Worm (Caenorhabditis elegans): Measurements from ENCODE around the gene dlc-3.
A peak's percentile ranks its signal among the peaks of the same experiment; 100 is the strongest.

Gene dlc-3

ce11 chrIV:16431929-16432328 lies at the start of gene dlc-3:
Gene dlc-3, plus strand, starts transcription at chrIV:16432229.
- TF ChIP-seq unc-62 (GFP tag; optimal IDR thresholded peaks at IDR 0.05) (no peak), nhr-129 (tag; optimal IDR thresholded peaks at IDR 0.05) (no peak), C34F6.9 (tag; optimal IDR thresholded peaks at IDR 0.05) (no peak), unc-39 (tag; optimal IDR thresholded peaks at IDR 0.05) (no peak), fos-1 (tag; optimal IDR thresholded peaks at IDR 0.05) (no peak), skn-1 (tag; optimal IDR thresholded peaks at IDR 0.05) (no peak), nhr-25 (tag; optimal IDR thresholded peaks at IDR 0.05) (no peak), nhr-10 (tag; optimal IDR thresholded peaks at IDR 0.05) (no peak), blmp-1 (tag; optimal IDR thresholded peaks at IDR 0.05; ENCODE audit: insufficient read depth) (no peak), ztf-1 (GFP tag; conservative IDR thresholded peaks at IDR 0.05) (no peak)

ce11 chrIV:16384665-16385064 lies 47.4 kb upstream of the dlc-3 start:
- TF ChIP-seq mdl-1 (tag; optimal IDR thresholded peaks at IDR 0.05) (no peak), R02D3.7 (tag; optimal IDR thresholded peaks at IDR 0.05) (no peak), blmp-1 (tag; optimal IDR thresholded peaks at IDR 0.05; ENCODE audit: insufficient read depth) (no peak)

ce11 chrIV:16388136-16388635 lies 43.8 kb upstream of the dlc-3 start:
- TF ChIP-seq unc-62 (GFP tag; optimal IDR thresholded peaks at IDR 0.05): no peak
- peak; percentile 19 for TF ChIP-seq Y55F3AM.14 (GFP tag; optimal IDR thresholded peaks at IDR 0.05)
- peak; percentile 66 for TF ChIP-seq nhr-129 (tag; optimal IDR thresholded peaks at IDR 0.05)
- no peak for TF ChIP-seq mbf-1 (tag; optimal IDR thresholded peaks at IDR 0.05)
- TF ChIP-seq ceh-82 (tag; optimal IDR thresholded peaks at IDR 0.05): no peak
- no peak for TF ChIP-seq zag-1 (tag; optimal IDR thresholded peaks at IDR 0.05)
- peak; percentile 46 for TF ChIP-seq sma-9 (GFP tag; optimal IDR thresholded peaks at IDR 0.05)
- TF ChIP-seq sma-9 (tag; optimal IDR thresholded peaks at IDR 0.05): no peak
- TF ChIP-seq crh-2 (tag; optimal IDR thresholded peaks at IDR 0.05): peak; percentile 28
- TF ChIP-seq mdl-1 (tag; optimal IDR thresholded peaks at IDR 0.05): no peak
- TF ChIP-seq unc-55 (GFP tag; optimal IDR thresholded peaks at IDR 0.05): peak; percentile 59
- no peak for TF ChIP-seq sem-4 (tag; optimal IDR thresholded peaks at IDR 0.05)
- peak; percentile 9 for TF ChIP-seq lin-11 (tag; optimal IDR thresholded peaks at IDR 0.05)
- TF ChIP-seq sma-3 (GFP tag; optimal IDR thresholded peaks at IDR 0.05): peak; percentile 21
- TF ChIP-seq nhr-237 (tag; optimal IDR thresholded peaks at IDR 0.05): no peak
- no peak for TF ChIP-seq C34F6.9 (tag; optimal IDR thresholded peaks at IDR 0.05)

DNA sequence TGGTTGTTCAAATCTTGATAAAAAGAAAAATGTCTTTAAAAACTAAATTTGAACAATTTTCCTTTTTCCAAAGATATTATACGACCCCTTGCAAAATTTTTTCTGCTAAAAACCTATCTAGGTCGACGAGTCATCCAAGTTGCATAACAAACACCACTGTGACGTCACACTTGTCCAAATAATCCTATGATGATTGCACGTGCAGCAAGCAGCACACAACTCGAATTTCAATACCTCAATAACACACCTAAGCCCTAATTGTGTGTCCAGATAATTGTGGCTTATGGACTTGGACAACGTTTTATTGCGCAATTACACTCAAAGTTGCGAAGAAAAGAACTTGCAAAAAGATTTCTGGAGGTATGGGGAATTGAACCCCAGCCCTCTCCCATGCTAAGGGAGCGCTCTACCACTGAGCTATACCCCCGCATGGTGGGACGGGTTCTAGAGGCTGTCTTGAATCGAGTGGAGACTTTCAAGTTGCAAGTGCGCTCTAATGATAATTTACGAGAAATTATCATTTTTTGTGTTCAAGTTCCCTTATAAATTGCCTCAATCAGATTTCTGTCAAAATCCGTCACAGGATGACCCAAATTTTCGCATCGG lies 43.1 kb upstream of the dlc-3 start:
- TF ChIP-seq ztf-4 (tag; optimal IDR thresholded peaks at IDR 0.05) (no peak), lsy-2 (tag; optimal IDR thresholded peaks at IDR 0.05) (peak in 1 of 2 experiments; percentile 67), zag-1 (tag; optimal IDR thresholded peaks at IDR 0.05) (no peak), unc-55 (GFP tag; optimal IDR thresholded peaks at IDR 0.05) (peak; percentile 78), aly-2 (tag; optimal IDR thresholded peaks at IDR 0.05) (no peak), nhr-21 (tag; optimal IDR thresholded peaks at IDR 0.05) (peak; percentile 20), Y55F3AM.14 (GFP tag; optimal IDR thresholded peaks at IDR 0.05) (peak; percentile 56), ztf-11 (tag; optimal IDR thresholded peaks at IDR 0.05) (no peak), peb-1 (tag; optimal IDR thresholded peaks at IDR 0.05) (no peak), fos-1 (tag; optimal IDR thresholded peaks at IDR 0.05) (peak; percentile 18), nhr-129 (tag; optimal IDR thresholded peaks at IDR 0.05) (peak; percentile 77), sma-3 (GFP tag; optimal IDR thresholded peaks at IDR 0.05) (peak; percentile 50), gmeb-1 (tag; optimal IDR thresholded peaks at IDR 0.05) (peak; percentile 9), nhr-77 (tag; optimal IDR thresholded peaks at IDR 0.05) (no peak), snpc-4 (tag; optimal IDR thresholded peaks at IDR 0.05) (peak; percentile 8), C34F6.9 (tag; optimal IDR thresholded peaks at IDR 0.05) (peak; percentile 50), nhr-6 (tag; optimal IDR thresholded peaks at IDR 0.05) (no peak), lin-13 (GFP tag; optimal IDR thresholded peaks at IDR 0.05) (peak; percentile 57), egl-27 (tag; optimal IDR thresholded peaks at IDR 0.05) (no peak), nhr-10 (tag; optimal IDR thresholded peaks at IDR 0.05) (no peak), mdl-1 (tag; optimal IDR thresholded peaks at IDR 0.05) (no peak), F13H6.1 (tag; optimal IDR thresholded peaks at IDR 0.05) (peak; percentile 17), nhr-23 (tag; optimal IDR thresholded peaks at IDR 0.05) (no peak), skn-1 (tag; optimal IDR thresholded peaks at IDR 0.05) (no peak), elt-1 (tag; optimal IDR thresholded peaks at IDR 0.05) (no peak), nhr-237 (tag; optimal IDR thresholded peaks at IDR 0.05) (no peak), unc-62 (GFP tag; optimal IDR thresholded peaks at IDR 0.05) (no peak), crh-2 (tag; optimal IDR thresholded peaks at IDR 0.05) (peak; percentile 66), alr-1 (tag; optimal IDR thresholded peaks at IDR 0.05) (no peak), blmp-1 (tag; optimal IDR thresholded peaks at IDR 0.05; ENCODE audit: insufficient read depth) (no peak), mab-5 (tag; optimal IDR thresholded peaks at IDR 0.05) (peak; percentile 13), dmd-4 (tag; optimal IDR thresholded peaks at IDR 0.05) (no peak), R02D3.7 (tag; optimal IDR thresholded peaks at IDR 0.05) (no peak), lin-11 (tag; optimal IDR thresholded peaks at IDR 0.05) (peak; percentile 35), nhr-25 (tag; optimal IDR thresholded peaks at IDR 0.05) (no peak), sma-9 (GFP tag; optimal IDR thresholded peaks at IDR 0.05) (peak; percentile 51), sma-9 (tag; optimal IDR thresholded peaks at IDR 0.05) (no peak)

Data from whole organism, L2 larva.